Fruit fly (Drosophila melanogaster) S2 (cell line): ENCODE data around the gene Patr-1.

Experiments used
- CG8478 ChIP-seq: fragments of >200 bp; optimal IDR thresholded peaks from 2 replicates; lab custom pipeline; 2018
- CTCF ChIP-seq, 2 experiments: fragments of >200 bp; optimal IDR thresholded peaks; 2 replicates each; lab custom pipeline; 2018

- TF ChIP-seq CTCF (optimal IDR thresholded peaks at IDR 0.05; lab: Kevin White, UChicago) (no peak), CG8478 (lab: Kevin White, UChicago) (no peak)
These were observed 7.4 kb upstream of the Patr-1 start, which contains the start of gene CG4009 for dm6 chr3R:17035945-17036344.
